Fruit fly (Drosophila melanogaster) whole organism, embryonic: Measurements from ENCODE around the gene CG10874.
A peak's percentile ranks its signal among the peaks of the same experiment; 100 is the strongest.

ENCODE experiments used
- Antp ChIP-seq: fragments of 200-800 bp; sonication (Bioruptor generic); optimal IDR thresholded peaks from 3 replicates; lab custom pipeline; 2016; ENCODE audit warnings: missing biosample characterization, missing genetic modification characterization
- CG10462 ChIP-seq: fragments of 200-800 bp; sonication (Bioruptor generic); optimal IDR thresholded peaks from 2 replicates; lab custom pipeline; 2016; ENCODE audit warnings: missing biosample characterization, missing genetic modification characterization
- CG10565 ChIP-seq: fragments of 200-800 bp; sonication (Bioruptor generic); optimal IDR thresholded peaks from 3 replicates; lab custom pipeline; 2016; ENCODE audit warnings: missing biosample characterization, mild to moderate bottlenecking, missing genetic modification characterization
- CG13624 ChIP-seq: fragments of 200-800 bp; sonication (Bioruptor generic); optimal IDR thresholded peaks from 2 replicates; lab custom pipeline; 2016; ENCODE audit warnings: missing biosample characterization, missing genetic modification characterization
- CG13775 ChIP-seq: fragments of 200-800 bp; sonication (Bioruptor generic); optimal IDR thresholded peaks from 3 replicates; lab custom pipeline; 2017; ENCODE audit warnings: missing biosample characterization, mild to moderate bottlenecking, missing genetic modification characterization
- CG15479 ChIP-seq: fragments of 200-800 bp; sonication (Bioruptor generic); optimal IDR thresholded peaks from 3 replicates; lab custom pipeline; 2019; ENCODE audit warnings: missing biosample characterization, mild to moderate bottlenecking, missing genetic modification characterization, moderate library complexity
- CG1603 ChIP-seq: fragments of 200-800 bp; sonication (Bioruptor generic); optimal IDR thresholded peaks from 2 replicates; lab custom pipeline; 2019; ENCODE audit warnings: missing biosample characterization, mild to moderate bottlenecking, missing genetic modification characterization, moderate library complexity
- CG17186 ChIP-seq: fragments of 200-800 bp; sonication (Bioruptor generic); optimal IDR thresholded peaks from 3 replicates; lab custom pipeline; 2017; ENCODE audit warnings: missing biosample characterization, missing genetic modification reagents, missing genetic modification characterization
- CG2129 ChIP-seq: fragments of 200-800 bp; sonication (Bioruptor generic); IDR thresholded peaks from 2 replicates; pipeline ENCODE4 v1.3.6; 2022; ENCODE audit warnings: missing biosample characterization, missing genetic modification characterization; ENCODE audit not compliant: partially characterized antibody
- CG30403 ChIP-seq: fragments of 200-800 bp; sonication (Bioruptor generic); optimal IDR thresholded peaks from 3 replicates; lab custom pipeline; 2016; ENCODE audit warnings: missing biosample characterization, missing genetic modification characterization
- CG31365 ChIP-seq: fragments of 200-800 bp; sonication (Bioruptor generic); optimal IDR thresholded peaks from 2 replicates; lab custom pipeline; 2018; ENCODE audit warnings: missing biosample characterization, mild to moderate bottlenecking, missing genetic modification characterization
- CG32532 ChIP-seq: fragments of 200-800 bp; sonication (Bioruptor generic); IDR thresholded peaks from 2 replicates; pipeline ENCODE4 v1.3.6; 2022; ENCODE audit warnings: missing biosample characterization, missing genetic modification characterization
- CG34376 ChIP-seq: fragments of 200-800 bp; sonication (Bioruptor generic); optimal IDR thresholded peaks from 2 replicates; lab custom pipeline; 2018; ENCODE audit warnings: missing biosample characterization, mild to moderate bottlenecking, missing genetic modification characterization
- CG42726 ChIP-seq: fragments of 200-800 bp; sonication (Bioruptor generic); IDR thresholded peaks from 2 replicates; pipeline ENCODE4 v1.3.6; 2022; ENCODE audit warnings: missing biosample characterization, missing genetic modification characterization; ENCODE audit not compliant: partially characterized antibody
- CG4707 ChIP-seq: fragments of 200-800 bp; sonication (Bioruptor generic); optimal IDR thresholded peaks from 2 replicates; lab custom pipeline; 2018; ENCODE audit warnings: missing biosample characterization, mild to moderate bottlenecking, missing genetic modification characterization, moderate library complexity
- CG4820 ChIP-seq: fragments of 200-800 bp; sonication (Bioruptor generic); optimal IDR thresholded peaks from 3 replicates; lab custom pipeline; 2016; ENCODE audit warnings: missing biosample characterization, missing genetic modification characterization
- CG6175 ChIP-seq: fragments of 200-800 bp; sonication (Bioruptor generic); IDR thresholded peaks from 3 replicates; pipeline ENCODE4 v1.3.6; 2022; ENCODE audit warnings: missing biosample characterization, missing genetic modification characterization
- CG6765 ChIP-seq: fragments of 200-800 bp; sonication (Bioruptor generic); optimal IDR thresholded peaks from 3 replicates; lab custom pipeline; 2017; ENCODE audit warnings: missing biosample characterization, mild to moderate bottlenecking, missing genetic modification characterization
- CG8089 ChIP-seq: fragments of 200-800 bp; sonication (Bioruptor generic); optimal IDR thresholded peaks from 3 replicates; lab custom pipeline; 2016; ENCODE audit warnings: missing biosample characterization, missing genetic modification characterization
- CG8924 ChIP-seq: fragments of 200-800 bp; optimal IDR thresholded peaks from 3 replicates; lab custom pipeline; 2019; ENCODE audit warnings: missing biosample characterization, mild to moderate bottlenecking, missing genetic modification characterization, moderate library complexity
- CG9215 ChIP-seq: fragments of 200-800 bp; sonication (Bioruptor generic); IDR thresholded peaks from 2 replicates; pipeline ENCODE4 v1.3.6; 2022; ENCODE audit warnings: missing biosample characterization, missing genetic modification characterization
- CHES-1-like ChIP-seq: fragments of 200-800 bp; sonication (Bioruptor generic); optimal IDR thresholded peaks from 2 replicates; lab custom pipeline; 2016; ENCODE audit warnings: missing biosample characterization, missing genetic modification characterization
- Dek ChIP-seq: fragments of 200-800 bp; sonication (Bioruptor generic); optimal IDR thresholded peaks from 3 replicates; lab custom pipeline; 2019; ENCODE audit warnings: missing biosample characterization, mild to moderate bottlenecking, missing genetic modification characterization, moderate library complexity
- Dfd ChIP-seq, 2 experiments: fragments of >200 bp; optimal IDR thresholded peaks; 2 replicates each; lab custom pipeline; 2017; ENCODE audit warnings: missing biosample characterization in 2 of 2, missing genetic modification characterization in 2 of 2
- Doc2 ChIP-seq: fragments of 200-800 bp; sonication (Bioruptor generic); IDR thresholded peaks from 2 replicates; pipeline ENCODE4 v1.3.6; 2022; ENCODE audit warnings: missing biosample characterization, missing genetic modification characterization
- Elba2 ChIP-seq: fragments of 200-800 bp; sonication (Bioruptor generic); optimal IDR thresholded peaks from 3 replicates; lab custom pipeline; 2016; ENCODE audit warnings: missing biosample characterization, missing genetic modification characterization
- MBD-R2 ChIP-seq: fragments of 200-800 bp; sonication (Bioruptor generic); IDR thresholded peaks from 2 replicates; pipeline ENCODE4 v1.3.6; 2022; ENCODE audit warnings: missing biosample characterization, missing genetic modification characterization
- Sry-δ ChIP-seq: fragments of 200-800 bp; sonication (Bioruptor generic); optimal IDR thresholded peaks from 2 replicates; lab custom pipeline; 2016; ENCODE audit warnings: missing biosample characterization, missing genetic modification characterization
- TFAM ChIP-seq: fragments of 200-800 bp; sonication (Bioruptor generic); optimal IDR thresholded peaks from 2 replicates; lab custom pipeline; 2017; ENCODE audit warnings: missing biosample characterization, missing genetic modification characterization, inconsistent platforms
- Trl ChIP-seq, 3 experiments: fragments of >200 bp in 2 of 3; fragments of 200-800 bp in 1 of 3; sonication (Bioruptor generic) in 1 of 3; optimal IDR thresholded peaks; 2 replicates in 1 of 3; 3 replicates in 2 of 3; lab custom pipeline; 2016 to 2017; ENCODE audit warnings: missing biosample characterization in 1 of 3, missing genetic modification characterization in 1 of 3
- ato ChIP-seq: fragments of 200-800 bp; sonication (Bioruptor generic); IDR thresholded peaks from 2 replicates; pipeline ENCODE4 v1.3.6; 2022; ENCODE audit warnings: missing biosample characterization, missing genetic modification characterization; ENCODE audit not compliant: partially characterized antibody
- chm ChIP-seq: fragments of 200-800 bp; sonication (Bioruptor generic); IDR thresholded peaks from 2 replicates; pipeline ENCODE4 v1.3.6; 2022; ENCODE audit warnings: missing biosample characterization, missing genetic modification characterization
- cwo ChIP-seq: fragments of 200-800 bp; sonication (Bioruptor generic); optimal IDR thresholded peaks from 3 replicates; lab custom pipeline; 2017; ENCODE audit warnings: missing biosample characterization, missing genetic modification characterization, mild to moderate bottlenecking, moderate library complexity, missing genetic modification reagents
- disco-r ChIP-seq: fragments of 200-800 bp; sonication (Bioruptor generic); optimal IDR thresholded peaks from 2 replicates; lab custom pipeline; 2016; ENCODE audit warnings: missing biosample characterization, missing genetic modification characterization
- en ChIP-seq: fragments of 200-800 bp; sonication (Bioruptor generic); optimal IDR thresholded peaks from 2 replicates; lab custom pipeline; 2016; ENCODE audit warnings: missing biosample characterization, missing genetic modification characterization
- esg ChIP-seq: fragments of 200-800 bp; sonication (Bioruptor generic); conservative IDR thresholded peaks from 2 replicates; pipeline ENCODE4 v1.3.6; 2022; ENCODE audit warnings: missing biosample characterization, missing genetic modification characterization
- eve ChIP-seq, 2 experiments: fragments of >200 bp; optimal IDR thresholded peaks; 2 replicates each; lab custom pipeline; 2017; ENCODE audit warnings: missing biosample characterization in 2 of 2, missing genetic modification characterization in 2 of 2
- fd64A ChIP-seq: fragments of 200-800 bp; sonication (Bioruptor generic); optimal IDR thresholded peaks from 3 replicates; lab custom pipeline; 2018; ENCODE audit warnings: missing biosample characterization, mild to moderate bottlenecking, missing genetic modification characterization
- gcm ChIP-seq: fragments of 200-800 bp; sonication (Bioruptor generic); optimal IDR thresholded peaks from 2 replicates; lab custom pipeline; 2019; ENCODE audit warnings: missing biosample characterization, mild to moderate bottlenecking, missing genetic modification characterization, moderate library complexity
- gsb-n ChIP-seq: fragments of 200-800 bp; sonication (Bioruptor generic); optimal IDR thresholded peaks from 3 replicates; lab custom pipeline; 2018; ENCODE audit warnings: missing biosample characterization, mild to moderate bottlenecking, missing genetic modification characterization
- nmo ChIP-seq: fragments of 200-800 bp; sonication (Bioruptor generic); optimal IDR thresholded peaks from 2 replicates; lab custom pipeline; 2018; ENCODE audit warnings: missing biosample characterization, mild to moderate bottlenecking, missing genetic modification characterization, moderate library complexity
- oc ChIP-seq: fragments of 200-800 bp; sonication (Bioruptor generic); optimal IDR thresholded peaks from 2 replicates; lab custom pipeline; 2018; ENCODE audit warnings: missing biosample characterization, mild to moderate bottlenecking, missing genetic modification characterization, moderate library complexity
- phol ChIP-seq: fragments of 200-800 bp; sonication (Bioruptor generic); optimal IDR thresholded peaks from 3 replicates; lab custom pipeline; 2018; ENCODE audit warnings: missing biosample characterization, mild to moderate bottlenecking, missing genetic modification characterization, moderate library complexity
- pnt ChIP-seq: fragments of 200-800 bp; sonication (Bioruptor generic); optimal IDR thresholded peaks from 3 replicates; lab custom pipeline; 2016; ENCODE audit warnings: missing biosample characterization, missing genetic modification characterization
- tap ChIP-seq: fragments of 200-800 bp; optimal IDR thresholded peaks from 3 replicates; lab custom pipeline; 2019; ENCODE audit warnings: missing biosample characterization, mild to moderate bottlenecking, missing genetic modification characterization, moderate library complexity
- twi ChIP-seq: fragments of 200-800 bp; optimal IDR thresholded peaks from 2 replicates; lab custom pipeline; 2019; ENCODE audit warnings: missing biosample characterization, mild to moderate bottlenecking, missing genetic modification characterization, moderate library complexity
- usp ChIP-seq: fragments of >200 bp; optimal IDR thresholded peaks from 2 replicates; lab custom pipeline; 2017; ENCODE audit warnings: missing biosample characterization, missing genetic modification characterization
- wor ChIP-seq: fragments of 200-800 bp; sonication (Bioruptor generic); IDR thresholded peaks from 2 replicates; pipeline ENCODE4 v1.3.6; 2022; ENCODE audit warnings: missing biosample characterization, missing genetic modification characterization
- yki ChIP-seq: fragments of >200 bp; optimal IDR thresholded peaks from 3 replicates; lab custom pipeline; 2018
- zf30C ChIP-seq: fragments of 200-800 bp; sonication (Bioruptor generic); optimal IDR thresholded peaks from 3 replicates; lab custom pipeline; 2018; ENCODE audit warnings: missing biosample characterization, mild to moderate bottlenecking, missing genetic modification characterization

The CG10874 gene

DNA sequence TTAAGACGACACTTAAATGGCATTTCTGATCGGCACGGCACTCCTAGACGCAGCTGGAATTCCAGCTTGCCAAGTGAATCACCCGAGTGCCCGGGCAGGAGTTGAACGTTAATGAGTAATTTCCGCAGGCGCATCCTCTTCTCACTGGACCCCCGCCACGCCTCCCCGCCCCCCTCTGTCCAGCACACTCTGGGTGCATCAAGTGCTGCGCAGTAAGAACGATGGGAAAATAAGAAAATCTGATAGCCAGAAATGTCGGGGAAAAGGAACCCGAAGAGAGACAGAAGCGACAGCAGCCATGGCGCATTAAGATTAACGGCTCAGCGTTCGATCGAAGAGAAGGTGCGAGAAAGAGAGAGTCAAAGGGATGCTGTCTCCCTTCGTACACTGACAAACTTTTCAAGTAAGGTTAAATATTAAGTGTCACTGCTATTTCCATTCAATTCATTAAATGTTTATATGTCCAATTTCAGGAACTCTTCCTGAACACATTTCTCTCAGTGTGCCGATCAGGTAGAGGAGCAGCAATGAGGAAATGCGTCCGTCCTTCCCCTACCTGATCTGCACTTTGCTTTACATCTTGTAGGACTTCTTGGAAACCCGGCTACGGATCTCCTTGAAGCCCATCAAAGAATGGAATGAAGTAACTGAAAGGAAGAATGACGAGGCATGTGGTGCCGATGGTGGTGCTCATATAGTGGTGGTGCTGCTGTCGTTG is 27.5 kb downstream of the CG10874 start (continued):
- TF ChIP-seq CHES-1-like (GFP tag; lab: Kevin White, UChicago) = peak; percentile 21
- TF ChIP-seq Sry-δ (GFP tag; lab: Kevin White, UChicago) = peak; percentile 21
- no peak for TF ChIP-seq ato (GFP tag; lab: Robert Waterston, UW)
- TF ChIP-seq CG8089 (GFP tag; lab: Kevin White, UChicago) = peak; percentile 34
- TF ChIP-seq wor = no peak
- TF ChIP-seq gcm = peak; percentile 69
- TF ChIP-seq phol (tag; lab: Kevin White, UChicago) = peak; percentile 80
- no peak for TF ChIP-seq yki (lab: Kevin White, UChicago)
- no peak for TF ChIP-seq MBD-R2 (GFP tag; lab: Robert Waterston, UW)
- no peak for TF ChIP-seq Dek (tag; lab: Kevin White, UChicago)
- TF ChIP-seq CG15479 (GFP tag; lab: Kevin White, UChicago) = peak; percentile 100
- TF ChIP-seq gsb-n = peak; percentile 70
- TF ChIP-seq CG2129 (GFP tag; lab: Robert Waterston, UW) = no peak
- TF ChIP-seq CG6175 (GFP tag; lab: Robert Waterston, UW) = no peak
- no peak for TF ChIP-seq CG42726 (GFP tag; lab: Robert Waterston, UW)
- TF ChIP-seq CG13624 (GFP tag; lab: Kevin White, UChicago) = peak; percentile 46
- no peak for TF ChIP-seq CG10565 (GFP tag; lab: Kevin White, UChicago)
- peak; percentile 58 for TF ChIP-seq CG30403 (GFP tag; lab: Kevin White, UChicago)
- peak; percentile 71 for TF ChIP-seq CG13775
- TF ChIP-seq oc (tag; lab: Kevin White, UChicago) = peak; percentile 44
- peak; percentile 20 for TF ChIP-seq fd64A (GFP tag; lab: Kevin White, UChicago)
- TF ChIP-seq CG31365 (tag; lab: Kevin White, UChicago) = no peak
- TF ChIP-seq Dfd (GFP tag; optimal IDR thresholded peaks at IDR 0.05; lab: Kevin White, UChicago) = no peak
- peak; percentile 76 for TF ChIP-seq Antp (GFP tag; lab: Kevin White, UChicago)
- TF ChIP-seq esg = no peak
- TF ChIP-seq CG17186 (GFP tag; lab: Kevin White, UChicago) = peak; percentile 19
- no peak for TF ChIP-seq CG9215

DNA sequence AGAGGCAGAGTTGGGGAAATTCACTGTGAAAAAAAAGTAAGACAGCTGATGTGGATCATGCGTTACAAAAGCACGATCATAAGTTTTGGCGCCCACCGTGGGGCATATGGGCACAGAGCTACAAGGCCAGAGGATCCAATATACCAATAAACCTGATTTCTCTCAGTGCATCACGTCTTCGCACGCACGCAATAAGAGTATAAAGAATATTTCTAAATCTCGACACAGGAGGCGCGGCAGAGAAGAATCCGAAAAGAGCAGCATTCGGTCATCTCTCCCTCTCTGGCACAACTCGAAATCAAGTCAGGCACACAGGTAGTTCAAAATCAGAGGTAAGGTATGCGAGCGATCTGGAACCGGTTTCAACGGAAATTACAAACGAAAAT is 28.6 kb downstream of the CG10874 start:
- peak; percentile 71 for TF ChIP-seq cwo
- no peak for TF ChIP-seq usp (GFP tag; lab: Kevin White, UChicago)
- TF ChIP-seq chm (GFP tag; lab: Robert Waterston, UW) = peak; percentile 98
- TF ChIP-seq CG8924 = peak; percentile 91
- TF ChIP-seq zf30C = peak; percentile 98
- peak; percentile 85 for TF ChIP-seq wor
- TF ChIP-seq Doc2 (GFP tag; lab: Robert Waterston, UW) = peak; percentile 19; the same call in 1 of the 2 replicates
- TF ChIP-seq CG4820 (GFP tag; lab: Kevin White, UChicago) = peak; percentile 89
- TF ChIP-seq CG10462 (GFP tag; lab: Kevin White, UChicago) = peak; percentile 71
- peak; percentile 81 for TF ChIP-seq CG4707 (GFP tag; lab: Kevin White, UChicago)
- peak; percentile 78 for TF ChIP-seq CG15479 (GFP tag; lab: Kevin White, UChicago)
- TF ChIP-seq CG34376 (GFP tag; lab: Kevin White, UChicago) = no peak
- TF ChIP-seq CG1603 (tag; lab: Kevin White, UChicago) = peak; percentile 94
- TF ChIP-seq eve (GFP tag; optimal IDR thresholded peaks at IDR 0.05; lab: Kevin White, UChicago) = peak in 1 of 2 experiments; percentile 12
- TF ChIP-seq CG32532 = peak; percentile 90
- peak; percentile 83 for TF ChIP-seq Elba2 (GFP tag; lab: Kevin White, UChicago)
- peak; percentile 87 for TF ChIP-seq en (GFP tag; lab: Kevin White, UChicago)
- peak; percentile 93 for TF ChIP-seq nmo (GFP tag; lab: Kevin White, UChicago)
- TF ChIP-seq CG6765 = no peak
- peak; percentile 60 for TF ChIP-seq TFAM (GFP tag; lab: Kevin White, UChicago)
- TF ChIP-seq tap = peak; percentile 73
- TF ChIP-seq pnt (GFP tag; lab: Kevin White, UChicago) = peak; percentile 92
- peak; percentile 67 for TF ChIP-seq disco-r (GFP tag; lab: Kevin White, UChicago)
- peak; percentile 75 for TF ChIP-seq twi (tag; lab: Kevin White, UChicago)
- TF ChIP-seq Trl (optimal IDR thresholded peaks at IDR 0.05; lab: Kevin White, UChicago) = peak; percentile 35 to 38
- peak; percentile 81 for TF ChIP-seq Trl (GFP tag; optimal IDR thresholded peaks at IDR 0.05; lab: Kevin White, UChicago)
